Worm (Caenorhabditis elegans) whole organism, L4 larva: ENCODE results near the gene F55H2.5.

Source experiments
- ceh-82 ChIP-seq: sonication (generic microtip); optimal IDR thresholded peaks from 2 replicates; lab custom pipeline; 2017; ENCODE audit warnings: missing biosample characterization, missing genetic modification characterization
- lir-3 ChIP-seq: sonication (generic microtip); optimal IDR thresholded peaks from 2 replicates; lab custom pipeline; 2016; ENCODE audit warnings: mild to moderate bottlenecking, missing genetic modification characterization, missing compliant biosample characterization
- nhr-237 ChIP-seq: sonication (generic microtip); optimal IDR thresholded peaks from 2 replicates; lab custom pipeline; 2017; ENCODE audit warnings: missing biosample characterization, missing genetic modification characterization

DNA sequence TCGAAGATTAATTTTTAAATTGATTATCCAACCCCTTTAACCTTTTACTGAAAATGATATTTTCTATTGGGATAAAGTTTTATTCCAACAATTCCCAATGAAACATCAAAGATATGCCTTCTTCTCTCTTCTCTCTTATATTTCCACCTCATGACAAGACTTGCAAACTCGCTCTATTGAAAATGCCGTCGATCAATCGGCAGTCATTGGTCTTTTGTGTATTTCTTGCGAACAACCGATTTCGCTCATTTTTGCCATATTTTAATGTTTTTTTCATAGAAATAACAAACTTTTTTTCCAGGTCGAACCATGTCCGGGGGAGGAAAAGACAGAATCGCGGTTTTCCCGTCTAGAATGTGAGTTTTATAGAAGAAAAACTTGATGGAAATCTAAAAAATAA lies 3.5 kb upstream of the F55H2.5 start, which contains the start of gene vha-14:
- TF ChIP-seq nhr-237 (tag; lab: Kevin White, UChicago) (no peak), ceh-82 (tag; lab: Kevin White, UChicago) (no peak), lir-3 (tag; lab: Kevin White, UChicago) (no peak)
